Worm (Caenorhabditis elegans): Measurements from ENCODE around the gene srsx-39.

- TF ChIP-seq flt-1 (GFP tag; IDR thresholded peaks at IDR 0.05) (no peak), ztf-29 (GFP tag; IDR thresholded peaks at IDR 0.05) (no peak), T22C8.4 (GFP tag; IDR thresholded peaks at IDR 0.05) (no peak)
Observed at ce11 chrV:15216705-15217104, 39.9 kb downstream of the srsx-39 start, which contains the start of gene sri-25.
